Fruit fly (Drosophila melanogaster): Measurements from ENCODE around the gene CG32533.
A peak's percentile ranks its signal among the peaks of the same experiment; 100 is the strongest.

- TF ChIP-seq Nf-YA (GFP tag; IDR thresholded peaks at IDR 0.05): no peak
- peak; percentile 32 for TF ChIP-seq CG4617 (GFP tag; optimal IDR thresholded peaks at IDR 0.05; ENCODE audit: borderline replicate concordance)
- TF ChIP-seq Bdp1 (GFP tag; optimal IDR thresholded peaks at IDR 0.05): no peak
These were observed 12.9 kb upstream of the CG32533 start, which contains the start of the genes pcm and ND-18 for dm6 chrX:19491984-19492584.
